Fruit fly (Drosophila melanogaster) whole organism, embryonic: Measurements from ENCODE around the gene CG44428.

ENCODE experiments used
- CG12769 ChIP-seq: fragments of 200-800 bp; sonication (Bioruptor generic); optimal IDR thresholded peaks from 2 replicates; lab custom pipeline; 2019; ENCODE audit warnings: missing biosample characterization, mild to moderate bottlenecking, missing genetic modification characterization, moderate library complexity
- CG13123 ChIP-seq: fragments of 200-800 bp; sonication (Bioruptor generic); optimal IDR thresholded peaks from 2 replicates; lab custom pipeline; 2016; ENCODE audit warnings: missing biosample characterization, missing genetic modification characterization
- CG14441 ChIP-seq: fragments of 200-800 bp; sonication (Bioruptor generic); IDR thresholded peaks from 2 replicates; pipeline ENCODE4 v1.3.6; 2022; ENCODE audit warnings: missing biosample characterization, missing genetic modification characterization
- CG16815 ChIP-seq: fragments of 200-800 bp; sonication (Bioruptor generic); optimal IDR thresholded peaks from 3 replicates; lab custom pipeline; 2017; ENCODE audit warnings: missing biosample characterization, mild to moderate bottlenecking, missing genetic modification characterization
- CG17361 ChIP-seq: fragments of 200-800 bp; sonication (Bioruptor generic); IDR thresholded peaks from 3 replicates; pipeline ENCODE4 v1.3.6; 2022; ENCODE audit warnings: missing biosample characterization, missing genetic modification characterization
- CG17385 ChIP-seq: fragments of 200-800 bp; sonication (Bioruptor generic); optimal IDR thresholded peaks from 3 replicates; lab custom pipeline; 2018; ENCODE audit warnings: missing biosample characterization, mild to moderate bottlenecking, missing genetic modification characterization
- CG2712 ChIP-seq: fragments of 200-800 bp; optimal IDR thresholded peaks from 3 replicates; lab custom pipeline; 2019; ENCODE audit warnings: missing biosample characterization, mild to moderate bottlenecking, missing genetic modification characterization, moderate library complexity
- CG2889 ChIP-seq: fragments of 200-800 bp; sonication (Bioruptor generic); IDR thresholded peaks from 3 replicates; pipeline ENCODE4 v1.3.6; 2022; ENCODE audit warnings: missing biosample characterization, missing genetic modification characterization
- CG30431 ChIP-seq: fragments of 200-800 bp; sonication (Bioruptor generic); optimal IDR thresholded peaks from 2 replicates; lab custom pipeline; 2017; ENCODE audit warnings: missing biosample characterization, missing genetic modification characterization
- CG4282 ChIP-seq: fragments of 200-800 bp; sonication (Bioruptor generic); optimal IDR thresholded peaks from 2 replicates; lab custom pipeline; 2016; ENCODE audit warnings: missing biosample characterization, missing genetic modification characterization
- CG4617 ChIP-seq: fragments of 200-800 bp; sonication (Bioruptor generic); optimal IDR thresholded peaks from 3 replicates; lab custom pipeline; 2016; ENCODE audit warnings: missing biosample characterization, missing genetic modification characterization, borderline replicate concordance
- CG8281 ChIP-seq: fragments of 200-800 bp; sonication (Bioruptor generic); optimal IDR thresholded peaks from 2 replicates; lab custom pipeline; 2018; ENCODE audit warnings: missing biosample characterization, mild to moderate bottlenecking, missing genetic modification characterization, moderate library complexity
- D ChIP-seq, 2 experiments: fragments of 200-800 bp in 1 of 2; fragments of >200 bp in 1 of 2; sonication (Bioruptor generic) in 1 of 2; optimal IDR thresholded peaks; 2 replicates in 1 of 2; 3 replicates in 1 of 2; lab custom pipeline; 2017; ENCODE audit warnings: mild to moderate bottlenecking in 1 of 2, missing biosample characterization in 1 of 2, missing genetic modification characterization in 1 of 2, missing genetic modification reagents in 1 of 2
- Dek ChIP-seq: fragments of 200-800 bp; sonication (Bioruptor generic); optimal IDR thresholded peaks from 3 replicates; lab custom pipeline; 2019; ENCODE audit warnings: missing biosample characterization, mild to moderate bottlenecking, missing genetic modification characterization, moderate library complexity
- Dfd ChIP-seq, 2 experiments: fragments of >200 bp; optimal IDR thresholded peaks; 2 replicates each; lab custom pipeline; 2017; ENCODE audit warnings: missing biosample characterization in 2 of 2, missing genetic modification characterization in 2 of 2
- Doc2 ChIP-seq: fragments of 200-800 bp; sonication (Bioruptor generic); IDR thresholded peaks from 2 replicates; pipeline ENCODE4 v1.3.6; 2022; ENCODE audit warnings: missing biosample characterization, missing genetic modification characterization
- Dp ChIP-seq: fragments of 200-800 bp; sonication (Bioruptor generic); optimal IDR thresholded peaks from 2 replicates; lab custom pipeline; 2018; ENCODE audit warnings: missing biosample characterization, mild to moderate bottlenecking, missing genetic modification characterization, moderate library complexity
- E2f1 ChIP-seq: fragments of 200-800 bp; sonication (Bioruptor generic); IDR thresholded peaks from 2 replicates; pipeline ENCODE4 v1.3.6; 2022; ENCODE audit warnings: missing biosample characterization, missing genetic modification characterization
- E2f2 ChIP-seq: fragments of 200-800 bp; sonication (Bioruptor generic); IDR thresholded peaks from 2 replicates; pipeline ENCODE4 v1.3.6; 2022; ENCODE audit warnings: missing biosample characterization, missing genetic modification characterization
- H15 ChIP-seq: fragments of 200-800 bp; sonication (Bioruptor generic); IDR thresholded peaks from 3 replicates; pipeline ENCODE4 v1.3.6; 2022; ENCODE audit warnings: missing biosample characterization, missing genetic modification characterization
- HHEX ChIP-seq: fragments of 200-800 bp; sonication (Bioruptor generic); optimal IDR thresholded peaks from 3 replicates; lab custom pipeline; 2017; ENCODE audit warnings: missing biosample characterization, mild to moderate bottlenecking, missing genetic modification characterization, missing genetic modification reagents
- HLHmδ ChIP-seq: fragments of 200-800 bp; sonication (Bioruptor generic); optimal IDR thresholded peaks from 2 replicates; lab custom pipeline; 2018; ENCODE audit warnings: missing biosample characterization, mild to moderate bottlenecking, missing genetic modification characterization, moderate library complexity
- Lim3 ChIP-seq: fragments of 200-800 bp; sonication (Bioruptor generic); IDR thresholded peaks from 2 replicates; pipeline ENCODE4 v1.3.6; 2022; ENCODE audit warnings: missing biosample characterization, missing genetic modification characterization
- Lpt ChIP-seq: fragments of >200 bp; optimal IDR thresholded peaks from 2 replicates; lab custom pipeline; 2018; ENCODE audit warnings: missing biosample characterization, missing genetic modification characterization
- Optix ChIP-seq: fragments of 200-800 bp; sonication (Bioruptor generic); IDR thresholded peaks from 3 replicates; pipeline ENCODE4 v1.3.6; 2022; ENCODE audit warnings: missing biosample characterization, missing genetic modification characterization
- Scr ChIP-seq: fragments of 200-800 bp; sonication (Bioruptor generic); IDR thresholded peaks from 2 replicates; pipeline ENCODE4 v1.3.6; 2022; ENCODE audit warnings: missing biosample characterization, missing genetic modification characterization; ENCODE audit not compliant: partially characterized antibody
- Sox102F ChIP-seq: fragments of 200-800 bp; sonication (Bioruptor generic); optimal IDR thresholded peaks from 2 replicates; lab custom pipeline; 2018; ENCODE audit warnings: missing biosample characterization, mild to moderate bottlenecking, missing genetic modification characterization, moderate library complexity
- Xbp1 ChIP-seq: fragments of 200-800 bp; sonication (Bioruptor generic); optimal IDR thresholded peaks from 3 replicates; lab custom pipeline; 2016; ENCODE audit warnings: missing biosample characterization, mild to moderate bottlenecking, missing genetic modification characterization
- bsh ChIP-seq, 2 experiments: fragments of 200-800 bp; sonication (Bioruptor generic); optimal IDR thresholded peaks; 2 replicates each; lab custom pipeline; 2017 to 2018; ENCODE audit warnings: mild to moderate bottlenecking in 2 of 2, missing biosample characterization in 2 of 2, missing genetic modification characterization in 2 of 2, moderate library complexity in 1 of 2
- cg ChIP-seq: fragments of 200-800 bp; sonication (Bioruptor generic); optimal IDR thresholded peaks from 3 replicates; lab custom pipeline; 2019; ENCODE audit warnings: missing biosample characterization, mild to moderate bottlenecking, missing genetic modification characterization, moderate library complexity
- crol ChIP-seq: fragments of 200-800 bp; sonication (Bioruptor generic); IDR thresholded peaks from 2 replicates; pipeline ENCODE4 v1.3.6; 2022; ENCODE audit warnings: missing biosample characterization, missing genetic modification characterization
- crp ChIP-seq, 2 experiments: fragments of 200-800 bp; sonication (Bioruptor generic); optimal IDR thresholded peaks; 2 replicates in 1 of 2; 3 replicates in 1 of 2; lab custom pipeline; 2017; ENCODE audit warnings: missing biosample characterization in 2 of 2, missing genetic modification characterization in 2 of 2, mild to moderate bottlenecking in 1 of 2, moderate library complexity in 1 of 2
- ems ChIP-seq: fragments of 200-800 bp; sonication (Bioruptor generic); optimal IDR thresholded peaks from 3 replicates; lab custom pipeline; 2016; ENCODE audit warnings: missing biosample characterization, missing genetic modification characterization
- gem ChIP-seq: fragments of 200-800 bp; sonication (Bioruptor generic); optimal IDR thresholded peaks from 2 replicates; lab custom pipeline; 2019; ENCODE audit warnings: missing biosample characterization, mild to moderate bottlenecking, missing genetic modification characterization, moderate library complexity
- grau ChIP-seq: fragments of 200-800 bp; optimal IDR thresholded peaks from 3 replicates; lab custom pipeline; 2019; ENCODE audit warnings: missing biosample characterization, mild to moderate bottlenecking, missing genetic modification characterization, moderate library complexity
- gt ChIP-seq: fragments of 200-800 bp; sonication (Bioruptor generic); IDR thresholded peaks from 2 replicates; pipeline ENCODE4 v1.3.6; 2022; ENCODE audit warnings: missing biosample characterization, missing genetic modification characterization
- knrl ChIP-seq: fragments of 200-800 bp; sonication (Bioruptor generic); IDR thresholded peaks from 3 replicates; pipeline ENCODE4 v1.3.6; 2022; ENCODE audit warnings: missing biosample characterization, missing genetic modification characterization; ENCODE audit not compliant: partially characterized antibody
- nerfin-2 ChIP-seq: fragments of 200-800 bp; sonication (Bioruptor generic); IDR thresholded peaks from 2 replicates; pipeline ENCODE4 v1.3.6; 2022; ENCODE audit warnings: missing biosample characterization, missing genetic modification characterization; ENCODE audit not compliant: partially characterized antibody
- nmo ChIP-seq: fragments of 200-800 bp; sonication (Bioruptor generic); optimal IDR thresholded peaks from 2 replicates; lab custom pipeline; 2018; ENCODE audit warnings: missing biosample characterization, mild to moderate bottlenecking, missing genetic modification characterization, moderate library complexity
- oc ChIP-seq: fragments of 200-800 bp; sonication (Bioruptor generic); optimal IDR thresholded peaks from 2 replicates; lab custom pipeline; 2018; ENCODE audit warnings: missing biosample characterization, mild to moderate bottlenecking, missing genetic modification characterization, moderate library complexity
- pnt ChIP-seq: fragments of 200-800 bp; sonication (Bioruptor generic); optimal IDR thresholded peaks from 3 replicates; lab custom pipeline; 2016; ENCODE audit warnings: missing biosample characterization, missing genetic modification characterization
- row ChIP-seq: fragments of 200-800 bp; sonication (Bioruptor generic); IDR thresholded peaks from 3 replicates; pipeline ENCODE4 v1.3.6; 2022; ENCODE audit warnings: missing biosample characterization, missing genetic modification characterization
- sim ChIP-seq: fragments of 200-800 bp; sonication (Bioruptor generic); IDR thresholded peaks from 2 replicates; pipeline ENCODE4 v1.3.6; 2022; ENCODE audit warnings: missing biosample characterization, missing genetic modification characterization
- trh ChIP-seq: fragments of 200-800 bp; sonication (Bioruptor generic); optimal IDR thresholded peaks from 2 replicates; lab custom pipeline; 2016; ENCODE audit warnings: missing biosample characterization, missing genetic modification characterization
- twi ChIP-seq: fragments of 200-800 bp; optimal IDR thresholded peaks from 2 replicates; lab custom pipeline; 2019; ENCODE audit warnings: missing biosample characterization, mild to moderate bottlenecking, missing genetic modification characterization, moderate library complexity
- unpg ChIP-seq: fragments of 200-800 bp; sonication (Bioruptor generic); optimal IDR thresholded peaks from 3 replicates; lab custom pipeline; 2018; ENCODE audit warnings: missing biosample characterization, mild to moderate bottlenecking, missing genetic modification characterization, moderate library complexity
- vfl ChIP-seq: fragments of 200-800 bp; sonication (Bioruptor generic); optimal IDR thresholded peaks from 2 replicates; lab custom pipeline; 2016; ENCODE audit warnings: missing biosample characterization, missing genetic modification characterization
- vvl ChIP-seq: fragments of 200-800 bp; sonication (Bioruptor generic); IDR thresholded peaks from 2 replicates; pipeline ENCODE4 v1.3.6; 2022; ENCODE audit warnings: missing biosample characterization, missing genetic modification characterization
- zen2 ChIP-seq: fragments of 200-800 bp; sonication (Bioruptor generic); IDR thresholded peaks from 3 replicates; pipeline ENCODE4 v1.3.6; 2022; ENCODE audit warnings: missing biosample characterization, missing genetic modification characterization; ENCODE audit not compliant: partially characterized antibody

Gene CG44428

DNA sequence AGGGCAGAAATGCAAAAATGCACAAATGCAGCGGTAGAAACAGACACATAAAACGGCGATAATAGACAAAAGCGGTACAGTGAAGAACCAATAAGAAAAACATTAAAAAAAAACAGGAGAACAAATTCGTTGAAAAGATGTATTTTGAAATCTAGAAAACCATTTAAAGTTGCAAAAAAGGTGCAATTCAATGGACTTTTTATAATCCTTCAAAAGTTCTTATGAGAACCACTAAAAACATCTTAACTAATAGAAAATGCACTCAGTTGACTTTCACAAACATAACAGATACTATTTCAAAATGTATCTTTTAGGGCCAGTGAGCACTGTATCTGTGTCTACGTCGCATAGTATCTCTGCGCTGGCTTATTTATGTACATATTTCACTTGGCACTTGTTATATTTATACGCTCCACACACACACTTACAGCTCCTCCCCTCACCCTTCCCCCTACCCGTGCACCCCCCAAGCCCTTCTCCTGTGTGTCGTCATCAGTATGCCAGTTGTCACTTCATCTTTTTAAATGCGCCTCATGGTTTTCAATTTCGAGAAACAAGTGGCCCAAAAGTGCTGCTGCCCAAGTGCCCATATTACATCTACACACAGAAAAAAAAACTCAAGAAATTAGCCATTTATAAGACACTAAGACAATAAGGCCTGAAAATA lies 35.6 kb upstream of the CG44428 start:
- TF ChIP-seq Lpt (GFP tag; lab: Kevin White, UChicago) (no peak), twi (tag; lab: Kevin White, UChicago) (no peak), trh (GFP tag; lab: Kevin White, UChicago) (no peak), HHEX (GFP tag; lab: Kevin White, UChicago) (no peak), CG4282 (GFP tag; lab: Kevin White, UChicago) (no peak), D (optimal IDR thresholded peaks at IDR 0.05; lab: Kevin White, UChicago) (no peak), D (GFP tag; optimal IDR thresholded peaks at IDR 0.05; lab: Kevin White, UChicago) (no peak), unpg (GFP tag; lab: Kevin White, UChicago) (peak; percentile 13), Xbp1 (GFP tag; lab: Kevin White, UChicago) (peak; percentile 2), crp (GFP tag; optimal IDR thresholded peaks at IDR 0.05; lab: Kevin White, UChicago) (no peak), grau (peak; percentile 72), Doc2 (GFP tag; lab: Robert Waterston, UW) (no peak), CG12769 (tag; lab: Kevin White, UChicago) (no peak), CG17361 (GFP tag; lab: Robert Waterston, UW) (no peak), E2f1 (0 out of 2 replicates have a peak, but pooled peaks have one; percentile 13), CG30431 (no peak), oc (tag; lab: Kevin White, UChicago) (no peak), Lim3 (no peak), vvl (GFP tag; lab: Robert Waterston, UW) (peak; percentile 47; the same call in 1 of the 2 replicates), Dp (GFP tag; lab: Kevin White, UChicago) (no peak), E2f2 (no peak), crol (GFP tag; lab: Robert Waterston, UW) (peak; percentile 93), cg (GFP tag; lab: Kevin White, UChicago) (peak; percentile 27), Optix (GFP tag; lab: Robert Waterston, UW) (no peak), knrl (no peak), CG4617 (GFP tag; lab: Kevin White, UChicago) (no peak), gt (GFP tag; lab: Robert Waterston, UW) (no peak), nmo (GFP tag; lab: Kevin White, UChicago) (peak; percentile 11), CG17385 (GFP tag; lab: Kevin White, UChicago) (no peak), vfl (GFP tag; lab: Kevin White, UChicago) (no peak), nerfin-2 (GFP tag; lab: Robert Waterston, UW) (no peak), CG8281 (no peak), HLHmδ (GFP tag; lab: Kevin White, UChicago) (no peak), Dek (no peak), row (GFP tag; lab: Robert Waterston, UW) (peak; percentile 33; the same call in 1 of the 3 replicates), pnt (no peak), CG14441 (GFP tag; lab: Robert Waterston, UW) (no peak), H15 (GFP tag; lab: Robert Waterston, UW) (no peak), CG13123 (GFP tag; lab: Kevin White, UChicago) (no peak), CG16815 (GFP tag; lab: Kevin White, UChicago) (no peak), bsh (GFP tag; optimal IDR thresholded peaks at IDR 0.05; lab: Kevin White, UChicago) (peak in 1 of 2 experiments; percentile 10), Dfd (GFP tag; optimal IDR thresholded peaks at IDR 0.05; lab: Kevin White, UChicago) (no peak), ems (no peak), CG2712 (tag; lab: Kevin White, UChicago) (no peak), Scr (GFP tag; lab: Robert Waterston, UW) (no peak), gem (tag; lab: Kevin White, UChicago) (peak; percentile 14), CG2889 (GFP tag; lab: Robert Waterston, UW) (no peak), zen2 (GFP tag; lab: Robert Waterston, UW) (no peak), Sox102F (GFP tag; lab: Kevin White, UChicago) (peak; percentile 5), sim (GFP tag; lab: Robert Waterston, UW) (no peak)
